Worm (Caenorhabditis elegans): ENCODE measurements around the gene idpp-13.

Gene idpp-13

ce11 chrIII:868866-869265, 47.9 kb downstream of the idpp-13 start:
- TF ChIP-seq hmbx-1 (tag; optimal IDR thresholded peaks at IDR 0.05) (no peak), B0310.2 (tag; optimal IDR thresholded peaks at IDR 0.05) (no peak), scrt-1 (GFP tag; IDR thresholded peaks at IDR 0.05) (no peak), hmg-4 (GFP tag; optimal IDR thresholded peaks at IDR 0.05) (no peak), ets-7 (tag; optimal IDR thresholded peaks at IDR 0.05) (no peak), ceh-13 (GFP tag; optimal IDR thresholded peaks at IDR 0.05) (no peak), aly-1 (tag; optimal IDR thresholded peaks at IDR 0.05) (no peak), ama-1 (optimal IDR thresholded peaks at IDR 0.05) (no peak), pes-1 (GFP tag; IDR thresholded peaks at IDR 0.05) (no peak)
